Worm (Caenorhabditis elegans): ENCODE measurements around the gene nhr-264.

nhr-264 gene

ce11 chrIV:9274008-9274529, 19.7 kb downstream of the nhr-264 start, which contains the start of gene nmy-3:
Gene nmy-3, plus strand, starts transcription at chrIV:9274479.
- TF ChIP-seq unc-120 (tag; optimal IDR thresholded peaks at IDR 0.05; ENCODE audit: poor library complexity, severe bottlenecking) (peak; percentile 10), pha-4 (tag; optimal IDR thresholded peaks at IDR 0.05) (no peak), blmp-1 (tag; optimal IDR thresholded peaks at IDR 0.05) (no peak), mab-5 (tag; optimal IDR thresholded peaks at IDR 0.05) (no peak), nhr-76 (tag; optimal IDR thresholded peaks at IDR 0.05) (no peak), drap-1 (GFP tag; optimal IDR thresholded peaks at IDR 0.05) (no peak), sem-2 (GFP tag; optimal IDR thresholded peaks at IDR 0.05) (no peak), unc-62 (GFP tag; optimal IDR thresholded peaks at IDR 0.05) (no peak), elt-3 (tag; optimal IDR thresholded peaks at IDR 0.05) (no peak)

- TF ChIP-seq cnd-1 (tag; optimal IDR thresholded peaks at IDR 0.05) (no peak), nhr-12 (tag; optimal IDR thresholded peaks at IDR 0.05) (no peak), drap-1 (GFP tag; optimal IDR thresholded peaks at IDR 0.05) (no peak), pha-4 (tag; optimal IDR thresholded peaks at IDR 0.05) (no peak), tbx-8 (GFP tag; optimal IDR thresholded peaks at IDR 0.05) (no peak), ztf-11 (tag; optimal IDR thresholded peaks at IDR 0.05) (no peak), ceh-83 (GFP tag; optimal IDR thresholded peaks at IDR 0.05) (no peak)
Measured at ce11 chrIV:9269796-9270195, 23.9 kb downstream of the nhr-264 start, which contains the start of gene flh-3. Gene flh-3, plus strand, starts transcription at chrIV:9270096.

ce11 chrIV:9268916-9269315, 24.8 kb downstream of the nhr-264 start:
- peak; percentile 11 for TF ChIP-seq hlh-1 (tag; optimal IDR thresholded peaks at IDR 0.05)
- TF ChIP-seq blmp-1 (tag; optimal IDR thresholded peaks at IDR 0.05) = no peak
- TF ChIP-seq nhr-237 (tag; optimal IDR thresholded peaks at IDR 0.05) = no peak
- peak; percentile 7 for TF ChIP-seq unc-120 (tag; optimal IDR thresholded peaks at IDR 0.05; ENCODE audit: poor library complexity, severe bottlenecking)
- peak; percentile 14 for TF ChIP-seq tbx-8 (GFP tag; optimal IDR thresholded peaks at IDR 0.05)
- no peak for TF ChIP-seq elt-1 (tag; optimal IDR thresholded peaks at IDR 0.05; ENCODE audit: borderline replicate concordance, insufficient read depth)
- peak; percentile 32 for TF ChIP-seq cnd-1 (tag; optimal IDR thresholded peaks at IDR 0.05)
- TF ChIP-seq M03D4.4 (tag; optimal IDR thresholded peaks at IDR 0.05) = peak; percentile 41
- no peak for TF ChIP-seq flh-1 (GFP tag; optimal IDR thresholded peaks at IDR 0.05)
- no peak for TF ChIP-seq mab-5 (tag; optimal IDR thresholded peaks at IDR 0.05)
- peak; percentile 1 for TF ChIP-seq lin-13 (tag; optimal IDR thresholded peaks at IDR 0.05)
- no peak for TF ChIP-seq nhr-76 (tag; optimal IDR thresholded peaks at IDR 0.05)
- TF ChIP-seq elt-3 (tag; optimal IDR thresholded peaks at IDR 0.05) = no peak
- no peak for TF ChIP-seq zip-8 (tag; optimal IDR thresholded peaks at IDR 0.05)
- no peak for TF ChIP-seq mls-2 (tag; optimal IDR thresholded peaks at IDR 0.05)
- TF ChIP-seq sem-2 (GFP tag; optimal IDR thresholded peaks at IDR 0.05) = no peak
- TF ChIP-seq bed-3 (GFP tag; optimal IDR thresholded peaks at IDR 0.05) = no peak
- peak; percentile 20 for TF ChIP-seq mep-1 (tag; optimal IDR thresholded peaks at IDR 0.05)
- TF ChIP-seq nhr-12 (tag; optimal IDR thresholded peaks at IDR 0.05) = no peak
- no peak for TF ChIP-seq ces-1 (GFP tag; optimal IDR thresholded peaks at IDR 0.05)
- no peak for TF ChIP-seq nhr-2 (tag; optimal IDR thresholded peaks at IDR 0.05)
- no peak for TF ChIP-seq unc-39 (tag; optimal IDR thresholded peaks at IDR 0.05)
- TF ChIP-seq drap-1 (GFP tag; optimal IDR thresholded peaks at IDR 0.05) = peak; percentile 22
- peak; percentile 37 for TF ChIP-seq ceh-83 (GFP tag; optimal IDR thresholded peaks at IDR 0.05)
- TF ChIP-seq ceh-39 (tag; optimal IDR thresholded peaks at IDR 0.05) = peak; percentile 27
- TF ChIP-seq lin-32 (GFP tag; optimal IDR thresholded peaks at IDR 0.05) = no peak
- TF ChIP-seq unc-62 (GFP tag; optimal IDR thresholded peaks at IDR 0.05) = peak; percentile 46
- TF ChIP-seq ceh-43 (GFP tag; optimal IDR thresholded peaks at IDR 0.05) = no peak
- no peak for TF ChIP-seq nhr-28 (tag; optimal IDR thresholded peaks at IDR 0.05)
- TF ChIP-seq snpc-4 (tag; optimal IDR thresholded peaks at IDR 0.05) = no peak
- TF ChIP-seq pha-4 (tag; optimal IDR thresholded peaks at IDR 0.05) = no peak
- no peak for TF ChIP-seq lsy-2 (tag; optimal IDR thresholded peaks at IDR 0.05)
- TF ChIP-seq sptf-1 (tag; optimal IDR thresholded peaks at IDR 0.05) = no peak
- TF ChIP-seq ztf-11 (tag; optimal IDR thresholded peaks at IDR 0.05) = peak; percentile 68
- TF ChIP-seq ham-2 (GFP tag; optimal IDR thresholded peaks at IDR 0.05) = peak; percentile 55

ce11 chrIV:9267581-9267980, 26.1 kb downstream of the nhr-264 start:
- no peak for TF ChIP-seq blmp-1 (tag; optimal IDR thresholded peaks at IDR 0.05)
- peak; percentile 28 for TF ChIP-seq cnd-1 (tag; optimal IDR thresholded peaks at IDR 0.05)
- TF ChIP-seq nhr-2 (tag; optimal IDR thresholded peaks at IDR 0.05) = peak; percentile 74

Data from whole organism, mixed stage, embryonic.